Worm (Caenorhabditis elegans) whole organism, young adult: ENCODE data around the gene let-268.
A peak's percentile ranks its signal among the peaks of the same experiment; 100 is the strongest.

Source experiments
- B0019.2 ChIP-seq: fragments of 200-800 bp; sonication (Bioruptor generic); conservative IDR thresholded peaks from 2 replicates; pipeline ENCODE4 v1.3.6; 2022; ENCODE audit warnings: missing genetic modification reagents, missing genetic modification characterization, missing compliant biosample characterization
- F22D6.2 ChIP-seq: sonication (generic microtip); optimal IDR thresholded peaks from 2 replicates; lab custom pipeline; 2016; ENCODE audit warnings: mild to moderate bottlenecking, missing genetic modification characterization, missing compliant biosample characterization
- F23B12.7 ChIP-seq: sonication (generic microtip); optimal IDR thresholded peaks from 2 replicates; lab custom pipeline; 2017; ENCODE audit warnings: missing genetic modification characterization, mild to moderate bottlenecking, missing compliant biosample characterization, antibody characterized with exemption, moderate library complexity; ENCODE audit not compliant: insufficient read depth
- F39B2.1 ChIP-seq: fragments of 200-800 bp; sonication (Bioruptor generic); IDR thresholded peaks from 2 replicates; pipeline ENCODE4 v1.3.6; 2022; ENCODE audit warnings: missing genetic modification reagents, missing genetic modification characterization, missing compliant biosample characterization
- F57C9.4 ChIP-seq: sonication (generic microtip); optimal IDR thresholded peaks from 2 replicates; lab custom pipeline; 2017; ENCODE audit warnings: mild to moderate bottlenecking, missing genetic modification characterization, missing compliant biosample characterization
- T07F8.4 ChIP-seq: sonication (generic microtip); optimal IDR thresholded peaks from 2 replicates; lab custom pipeline; 2016; ENCODE audit warnings: mild to moderate bottlenecking, missing genetic modification characterization, moderate library complexity, missing compliant biosample characterization
- Y79H2A.3 ChIP-seq: fragments of 200-800 bp; sonication (Bioruptor generic); conservative IDR thresholded peaks from 2 replicates; pipeline ENCODE4 v1.3.6; 2022; ENCODE audit warnings: missing genetic modification reagents, missing genetic modification characterization, missing compliant biosample characterization
- aptf-2 ChIP-seq: fragments of 200-800 bp; sonication (Bioruptor generic); conservative IDR thresholded peaks from 2 replicates; pipeline ENCODE4 v1.3.6; 2022; ENCODE audit warnings: missing genetic modification reagents, missing genetic modification characterization, missing compliant biosample characterization
- attf-3 ChIP-seq: fragments of 200-800 bp; sonication (Bioruptor generic); conservative IDR thresholded peaks from 2 replicates; pipeline ENCODE4 v1.3.6; 2022; ENCODE audit warnings: missing genetic modification reagents, missing genetic modification characterization, missing compliant biosample characterization
- attf-6 ChIP-seq: fragments of 200-800 bp; sonication (Bioruptor generic); IDR thresholded peaks from 2 replicates; pipeline ENCODE4 v1.3.6; 2022; ENCODE audit warnings: missing genetic modification reagents, missing genetic modification characterization, missing compliant biosample characterization
- bed-1 ChIP-seq: fragments of 200-800 bp; sonication (Bioruptor generic); IDR thresholded peaks from 2 replicates; pipeline ENCODE4 v1.3.6; 2022; ENCODE audit warnings: missing genetic modification reagents, missing genetic modification characterization, missing compliant biosample characterization
- cebp-1 ChIP-seq, 2 experiments: fragments of 200-800 bp in 1 of 2; sonication (Bioruptor generic) in 1 of 2; sonication (generic microtip) in 1 of 2; IDR thresholded peaks in 1 of 2; optimal IDR thresholded peaks in 1 of 2; 2 replicates each; pipeline versions ENCODE4 v1.3.6 to Lab custom; 2017 to 2022; ENCODE audit warnings: missing compliant biosample characterization in 2 of 2, missing genetic modification characterization in 2 of 2, mild to moderate bottlenecking in 1 of 2, missing genetic modification reagents in 1 of 2, moderate library complexity in 1 of 2
- ceh-100 ChIP-seq: fragments of 200-800 bp; sonication (Bioruptor generic); IDR thresholded peaks from 2 replicates; pipeline ENCODE4 v1.3.6; 2022; ENCODE audit warnings: missing genetic modification reagents, missing genetic modification characterization, missing compliant biosample characterization
- ceh-40 ChIP-seq: fragments of 200-800 bp; sonication (Bioruptor generic); IDR thresholded peaks from 2 replicates; pipeline ENCODE4 v1.3.6; 2022; ENCODE audit warnings: missing genetic modification characterization, missing compliant biosample characterization
- chd-7 ChIP-seq: sonication (generic microtip); optimal IDR thresholded peaks from 2 replicates; lab custom pipeline; 2016; ENCODE audit warnings: mild to moderate bottlenecking, missing genetic modification characterization, moderate library complexity, missing compliant biosample characterization
- die-1 ChIP-seq: sonication (generic microtip); optimal IDR thresholded peaks from 2 replicates; lab custom pipeline; 2016; ENCODE audit warnings: missing genotype, mild to moderate bottlenecking, missing genetic modification characterization, missing compliant biosample characterization
- dox-1 ChIP-seq: fragments of 200-800 bp; sonication (Bioruptor generic); IDR thresholded peaks from 2 replicates; pipeline ENCODE4 v1.3.6; 2022; ENCODE audit warnings: missing genetic modification reagents, missing genetic modification characterization, missing compliant biosample characterization
- ekl-4 ChIP-seq: fragments of 200-800 bp; sonication (Bioruptor generic); IDR thresholded peaks from 2 replicates; pipeline ENCODE4 v1.3.6; 2022; ENCODE audit warnings: missing genetic modification reagents, missing genetic modification characterization, missing compliant biosample characterization
- hmg-1.2 ChIP-seq: fragments of 200-800 bp; sonication (Bioruptor generic); IDR thresholded peaks from 2 replicates; pipeline ENCODE4 v1.3.6; 2022; ENCODE audit warnings: missing genetic modification reagents, missing genetic modification characterization, missing compliant biosample characterization
- hsf-1 ChIP-seq: fragments of 200-800 bp; sonication (Bioruptor generic); IDR thresholded peaks from 2 replicates; pipeline ENCODE4 v1.3.6; 2022; ENCODE audit warnings: missing genetic modification reagents, missing genetic modification characterization, missing compliant biosample characterization
- lin-26 ChIP-seq: fragments of 200-800 bp; sonication (Bioruptor generic); IDR thresholded peaks from 2 replicates; pipeline ENCODE4 v1.3.6; 2022; ENCODE audit warnings: missing genetic modification reagents, missing genetic modification characterization, missing compliant biosample characterization
- lin-40 ChIP-seq: sonication (generic microtip); optimal IDR thresholded peaks from 2 replicates; lab custom pipeline; 2016; ENCODE audit warnings: missing genetic modification characterization, mild to moderate bottlenecking, missing compliant biosample characterization, missing genotype, missing genetic modification reagents
- madf-10 ChIP-seq: sonication (generic microtip); optimal IDR thresholded peaks from 2 replicates; lab custom pipeline; 2016; ENCODE audit warnings: mild to moderate bottlenecking, missing genetic modification characterization, missing compliant biosample characterization
- madf-6 ChIP-seq: fragments of 200-800 bp; sonication (Bioruptor generic); IDR thresholded peaks from 2 replicates; pipeline ENCODE4 v1.3.6; 2022; ENCODE audit warnings: missing genetic modification reagents, missing genetic modification characterization, missing compliant biosample characterization
- mes-4 ChIP-seq: sonication (generic microtip); optimal IDR thresholded peaks from 2 replicates; lab custom pipeline; 2016; ENCODE audit warnings: missing genotype, missing genetic modification characterization, missing compliant biosample characterization
- mxl-1 ChIP-seq: sonication (generic microtip); optimal IDR thresholded peaks from 2 replicates; lab custom pipeline; 2016; ENCODE audit warnings: missing genetic modification characterization, missing compliant biosample characterization
- nhr-120 ChIP-seq: fragments of 200-800 bp; sonication (Bioruptor generic); IDR thresholded peaks from 2 replicates; pipeline ENCODE4 v1.3.6; 2022; ENCODE audit warnings: missing genetic modification characterization, missing compliant biosample characterization
- nhr-27 ChIP-seq: fragments of 200-800 bp; sonication (Bioruptor generic); optimal IDR thresholded peaks from 2 replicates; lab custom pipeline; 2018; ENCODE audit warnings: mild to moderate bottlenecking, missing genetic modification characterization, moderate library complexity, missing compliant biosample characterization
- nhr-80 ChIP-seq: sonication (generic microtip); optimal IDR thresholded peaks from 2 replicates; lab custom pipeline; 2016; ENCODE audit warnings: missing genetic modification characterization, missing compliant biosample characterization
- nhr-90 ChIP-seq: sonication (generic microtip); optimal IDR thresholded peaks from 2 replicates; lab custom pipeline; 2016; ENCODE audit warnings: missing genotype, mild to moderate bottlenecking, missing genetic modification characterization, missing compliant biosample characterization
- pha-4 ChIP-seq: fragments of 150-350 bp; sonication (generic microtip); optimal IDR thresholded peaks from 2 replicates; lab custom pipeline; 2014; ENCODE audit warnings: missing biosample characterization, missing genetic modification reagents, missing genetic modification characterization
- rpc-1 ChIP-seq, 2 experiments: fragments of 150-350 bp in 1 of 2; sonication (generic microtip) in 1 of 2; optimal IDR thresholded peaks; 2 replicates each; lab custom pipeline; 2014 to 2018; ENCODE audit warnings: missing biosample characterization in 1 of 2, missing genetic modification characterization in 1 of 2, missing genetic modification reagents in 1 of 2, missing genotype in 1 of 2
- sea-2 ChIP-seq: fragments of 200-800 bp; sonication (Bioruptor generic); IDR thresholded peaks from 2 replicates; pipeline ENCODE4 v1.3.6; 2022; ENCODE audit warnings: missing genetic modification characterization, missing compliant biosample characterization
- snpc-4 ChIP-seq, 5 experiments: fragments of 150-350 bp in 1 of 5; sonication (generic microtip) in 4 of 5; optimal IDR thresholded peaks; 2 replicates each; lab custom pipeline; 2014 to 2018; ENCODE audit warnings: missing genetic modification characterization in 5 of 5, missing biosample characterization in 3 of 5, antibody characterized with exemption in 2 of 5, mild to moderate bottlenecking in 2 of 5, missing compliant biosample characterization in 2 of 5, missing genotype in 2 of 5, moderate library complexity in 2 of 5, missing genetic modification reagents in 1 of 5
- somi-1 ChIP-seq: fragments of 200-800 bp; sonication (Bioruptor generic); optimal IDR thresholded peaks from 2 replicates; lab custom pipeline; 2018; ENCODE audit warnings: mild to moderate bottlenecking, missing genetic modification characterization, missing compliant biosample characterization
- tlf-1 ChIP-seq: fragments of 200-800 bp; sonication (Bioruptor generic); optimal IDR thresholded peaks from 2 replicates; lab custom pipeline; 2018; ENCODE audit warnings: mild to moderate bottlenecking, missing genetic modification characterization, missing compliant biosample characterization
- unc-130 ChIP-seq: sonication (generic microtip); optimal IDR thresholded peaks from 2 replicates; lab custom pipeline; 2016; ENCODE audit warnings: missing genetic modification reagents, missing genetic modification characterization, missing compliant biosample characterization
- ztf-25 ChIP-seq: fragments of 200-800 bp; sonication (Bioruptor generic); IDR thresholded peaks from 2 replicates; pipeline ENCODE4 v1.3.6; 2022; ENCODE audit warnings: missing genetic modification reagents, missing genetic modification characterization, missing compliant biosample characterization
- ztf-28 ChIP-seq: fragments of 200-800 bp; sonication (Bioruptor generic); IDR thresholded peaks from 2 replicates; pipeline ENCODE4 v1.3.6; 2022; ENCODE audit warnings: missing genetic modification reagents, missing genetic modification characterization, missing compliant biosample characterization

let-268 gene

DNA sequence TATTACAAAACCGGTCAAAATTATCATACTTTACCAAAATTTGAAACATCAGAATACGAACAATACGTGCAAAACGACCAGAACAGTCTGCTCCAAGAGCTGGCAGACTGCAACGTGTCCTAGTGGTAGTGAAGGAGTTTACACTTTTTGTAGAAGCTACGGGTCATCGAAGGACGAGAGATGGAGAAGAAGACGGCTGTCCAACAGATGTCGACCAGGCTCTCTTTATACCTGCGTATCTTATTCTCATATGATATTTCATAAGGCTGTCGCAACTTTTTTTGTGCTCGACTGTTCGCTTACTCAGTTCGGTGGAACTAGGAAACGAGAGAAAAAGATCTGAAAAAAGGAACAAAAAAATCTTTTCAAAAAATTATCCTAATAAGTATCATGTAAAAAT lies at the start of gene let-268:
let-268 (minus strand) TSS at position 182 of the 400 bp plus-strand sequence.
- TF ChIP-seq aptf-2 (no peak), hmg-1.2 (GFP tag; lab: Robert Waterston, UW) (peak; percentile 17; the same call in 1 of the 2 replicates)

ce11 chrII:10084482-10084881 lies 44.7 kb upstream of the let-268 start:
- TF ChIP-seq hsf-1 (GFP tag; lab: Robert Waterston, UW) (0 out of 2 replicates have a peak, but pooled peaks have one; percentile 12), attf-3 (GFP tag; lab: Robert Waterston, UW) (no peak), mxl-1 (tag; lab: Kevin White, UChicago) (no peak), madf-6 (GFP tag; lab: Robert Waterston, UW) (no peak), nhr-27 (tag; lab: Kevin White, UChicago) (no peak)

- no peak for TF ChIP-seq pha-4 (tag; lab: Kevin White, UChicago)
- no peak for TF ChIP-seq F23B12.7
- no peak for TF ChIP-seq mes-4 (tag; lab: Kevin White, UChicago)
Measured at ce11 chrII:10075794-10076193, 36.0 kb upstream of the let-268 start.

DNA sequence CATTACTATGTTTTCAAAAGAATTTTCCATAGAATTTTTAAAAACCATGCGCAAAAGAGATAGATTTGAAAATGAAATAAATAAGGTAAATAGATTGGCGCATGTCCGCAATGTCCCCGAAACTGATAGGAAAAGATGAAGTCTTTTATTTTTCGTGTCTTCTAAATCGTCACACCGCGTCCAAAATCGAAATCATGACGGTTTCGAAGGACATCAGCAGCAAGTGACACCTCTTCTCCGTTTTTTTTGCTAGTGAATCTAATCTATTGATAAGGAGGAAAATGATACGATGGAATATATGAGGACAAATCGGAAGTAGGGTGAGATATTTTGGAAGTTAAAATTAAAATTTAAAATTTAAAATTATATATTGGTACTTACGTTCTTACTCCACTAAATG lies 34.2 kb upstream of the let-268 start:
- TF ChIP-seq ceh-100 (GFP tag; lab: Robert Waterston, UW) = no peak
- TF ChIP-seq die-1 (tag; lab: Kevin White, UChicago) = no peak
- no peak for TF ChIP-seq snpc-4 (GFP tag; optimal IDR thresholded peaks at IDR 0.05; lab: Kevin White, UChicago)
- TF ChIP-seq snpc-4 (tag; optimal IDR thresholded peaks at IDR 0.05; lab: Kevin White, UChicago) = no peak
- no peak for TF ChIP-seq F22D6.2 (tag; lab: Kevin White, UChicago)
- TF ChIP-seq ztf-28 (GFP tag; lab: Robert Waterston, UW) = no peak
- TF ChIP-seq F39B2.1 = no peak
- TF ChIP-seq nhr-80 (tag; lab: Kevin White, UChicago) = no peak
- TF ChIP-seq madf-10 (tag; lab: Kevin White, UChicago) = no peak
- no peak for TF ChIP-seq sea-2 (GFP tag; lab: Robert Waterston, UW)
- no peak for TF ChIP-seq Y79H2A.3
- TF ChIP-seq cebp-1 (GFP tag; IDR thresholded peaks at IDR 0.05; lab: Robert Waterston, UW) = no peak
- no peak for TF ChIP-seq cebp-1 (tag; optimal IDR thresholded peaks at IDR 0.05; lab: Kevin White, UChicago)

- TF ChIP-seq T07F8.4 (tag; lab: Kevin White, UChicago) = no peak
- TF ChIP-seq ztf-25 (GFP tag; lab: Robert Waterston, UW) = no peak
- no peak for TF ChIP-seq tlf-1
- no peak for TF ChIP-seq chd-7
- TF ChIP-seq B0019.2 (GFP tag; lab: Robert Waterston, UW) = no peak
- no peak for TF ChIP-seq lin-26 (GFP tag; lab: Robert Waterston, UW)
- TF ChIP-seq somi-1 (GFP tag; lab: Kevin White, UChicago) = no peak
- no peak for TF ChIP-seq dox-1 (GFP tag; lab: Robert Waterston, UW)
- no peak for TF ChIP-seq nhr-120 (GFP tag; lab: Robert Waterston, UW)
- TF ChIP-seq attf-6 = no peak
- TF ChIP-seq unc-130 (GFP tag; lab: Kevin White, UChicago) = no peak
- no peak for TF ChIP-seq rpc-1 (optimal IDR thresholded peaks at IDR 0.05; lab: Kevin White, UChicago)
- TF ChIP-seq rpc-1 (tag; optimal IDR thresholded peaks at IDR 0.05; lab: Kevin White, UChicago) = no peak
- no peak for TF ChIP-seq ceh-40 (GFP tag; lab: Robert Waterston, UW)
- no peak for TF ChIP-seq snpc-4 (GFP tag; optimal IDR thresholded peaks at IDR 0.05; lab: Kevin White, UChicago)
- no peak for TF ChIP-seq snpc-4 (tag; optimal IDR thresholded peaks at IDR 0.05; lab: Kevin White, UChicago)
- TF ChIP-seq nhr-90 (tag; lab: Kevin White, UChicago) = no peak
- TF ChIP-seq hsf-1 (GFP tag; lab: Robert Waterston, UW) = no peak
- TF ChIP-seq lin-40 = no peak
- no peak for TF ChIP-seq ekl-4 (GFP tag; lab: Robert Waterston, UW)
- no peak for TF ChIP-seq F57C9.4 (tag; lab: Kevin White, UChicago)
- no peak for TF ChIP-seq bed-1
- TF ChIP-seq, all 124 proteins: peak for 0
Measured at ce11 chrII:10067817-10068216, 28.0 kb upstream of the let-268 start, which contains the start of gene die-1. Gene die-1 (minus strand): TSS chrII:10067917.
